Worm (Caenorhabditis elegans) whole organism, L2 larva: ENCODE results near the gene pmp-1.
A peak's percentile ranks its signal among the peaks of the same experiment; 100 is the strongest.

Source experiments
- C34F6.9 ChIP-seq: fragments of 150-350 bp; optimal IDR thresholded peaks from 2 replicates; lab custom pipeline; 2014; ENCODE audit warnings: missing biosample characterization, missing genetic modification characterization
- F13H6.1 ChIP-seq: sonication (generic microtip); optimal IDR thresholded peaks from 2 replicates; lab custom pipeline; 2016; ENCODE audit warnings: missing genetic modification characterization, missing compliant biosample characterization
- R02D3.7 ChIP-seq: fragments of 150-350 bp; optimal IDR thresholded peaks from 2 replicates; lab custom pipeline; 2014; ENCODE audit warnings: missing biosample characterization, missing genetic modification characterization
- Y55F3AM.14 ChIP-seq: fragments of 200-800 bp; sonication (Bioruptor generic); optimal IDR thresholded peaks from 2 replicates; lab custom pipeline; 2018; ENCODE audit warnings: mild to moderate bottlenecking, missing genetic modification characterization, missing compliant biosample characterization
- ZK546.5 ChIP-seq: sonication (generic microtip); optimal IDR thresholded peaks from 2 replicates; lab custom pipeline; 2017; ENCODE audit warnings: missing biosample characterization, missing genetic modification characterization
- alr-1 ChIP-seq: fragments of 150-350 bp; optimal IDR thresholded peaks from 2 replicates; lab custom pipeline; 2014; ENCODE audit warnings: missing biosample characterization, missing genetic modification characterization
- ama-1 ChIP-seq: fragments of 150-350 bp; optimal IDR thresholded peaks from 2 replicates; lab custom pipeline; 2018; ENCODE audit warnings: inconsistent platforms
- blmp-1 ChIP-seq: sonication (generic microtip); optimal IDR thresholded peaks from 2 replicates; lab custom pipeline; 2017; ENCODE audit warnings: missing genetic modification characterization, mild to moderate bottlenecking, missing compliant biosample characterization, antibody characterized with exemption, moderate library complexity; ENCODE audit not compliant: insufficient read depth
- crh-2 ChIP-seq: sonication (generic microtip); optimal IDR thresholded peaks from 2 replicates; lab custom pipeline; 2017; ENCODE audit warnings: missing biosample characterization, missing genetic modification characterization
- egl-27 ChIP-seq: sonication (generic microtip); optimal IDR thresholded peaks from 3 replicates; lab custom pipeline; 2017; ENCODE audit warnings: missing biosample characterization, missing genetic modification reagents, missing genetic modification characterization
- fos-1 ChIP-seq: fragments of 150-350 bp; optimal IDR thresholded peaks from 2 replicates; lab custom pipeline; 2014; ENCODE audit warnings: missing biosample characterization, missing genetic modification characterization
- gmeb-1 ChIP-seq: fragments of 150-350 bp; optimal IDR thresholded peaks from 2 replicates; lab custom pipeline; 2014; ENCODE audit warnings: missing biosample characterization, missing genetic modification characterization
- lin-11 ChIP-seq: fragments of 150-350 bp; sonication (generic microtip); optimal IDR thresholded peaks from 2 replicates; lab custom pipeline; 2014; ENCODE audit warnings: missing biosample characterization, missing genetic modification characterization, inconsistent platforms, mixed read lengths
- lin-13 ChIP-seq: fragments of 150-350 bp; optimal IDR thresholded peaks from 2 replicates; lab custom pipeline; 2014; ENCODE audit warnings: missing biosample characterization, missing genetic modification reagents, missing genetic modification characterization
- lin-39 ChIP-seq: fragments of 150-350 bp; optimal IDR thresholded peaks from 2 replicates; lab custom pipeline; 2014; ENCODE audit warnings: missing biosample characterization, missing genetic modification reagents, missing genetic modification characterization
- lsy-2 ChIP-seq, 2 experiments: fragments of 150-350 bp in 1 of 2; sonication (generic microtip) in 1 of 2; optimal IDR thresholded peaks; 2 replicates each; lab custom pipeline; 2014 to 2017; ENCODE audit warnings: missing biosample characterization in 2 of 2, missing genetic modification characterization in 2 of 2
- mab-5 ChIP-seq: fragments of 150-350 bp; optimal IDR thresholded peaks from 2 replicates; lab custom pipeline; 2014; ENCODE audit warnings: missing biosample characterization, missing genetic modification characterization
- mbf-1 ChIP-seq: sonication (generic microtip); optimal IDR thresholded peaks from 2 replicates; lab custom pipeline; 2017; ENCODE audit warnings: missing biosample characterization, missing genetic modification characterization
- mdl-1 ChIP-seq, 2 experiments: fragments of 150-350 bp in 1 of 2; sonication (generic microtip) in 1 of 2; optimal IDR thresholded peaks; 2 replicates each; lab custom pipeline; 2017; ENCODE audit warnings: missing biosample characterization in 2 of 2, missing genetic modification characterization in 2 of 2
- nhr-10 ChIP-seq: sonication (generic microtip); optimal IDR thresholded peaks from 2 replicates; lab custom pipeline; 2017; ENCODE audit warnings: missing biosample characterization, missing genetic modification characterization
- nhr-11 ChIP-seq: fragments of 150-350 bp; optimal IDR thresholded peaks from 2 replicates; lab custom pipeline; 2014; ENCODE audit warnings: missing biosample characterization, missing genetic modification characterization
- nhr-129 ChIP-seq: fragments of 150-350 bp; optimal IDR thresholded peaks from 2 replicates; lab custom pipeline; 2014; ENCODE audit warnings: missing biosample characterization, missing genetic modification characterization
- nhr-21 ChIP-seq: fragments of 150-350 bp; optimal IDR thresholded peaks from 2 replicates; lab custom pipeline; 2014; ENCODE audit warnings: missing biosample characterization, missing genetic modification characterization
- nhr-23 ChIP-seq: fragments of 150-350 bp; optimal IDR thresholded peaks from 2 replicates; lab custom pipeline; 2014; ENCODE audit warnings: missing biosample characterization, missing genetic modification reagents, missing genetic modification characterization
- nhr-25 ChIP-seq: fragments of 150-350 bp; sonication (generic microtip); optimal IDR thresholded peaks from 3 replicates; lab custom pipeline; 2014; ENCODE audit warnings: missing biosample characterization, missing genetic modification characterization
- nhr-6 ChIP-seq: fragments of 150-350 bp; optimal IDR thresholded peaks from 2 replicates; lab custom pipeline; 2014; ENCODE audit warnings: missing biosample characterization, missing genetic modification characterization
- nhr-77 ChIP-seq: fragments of 150-350 bp; optimal IDR thresholded peaks from 2 replicates; lab custom pipeline; 2014; ENCODE audit warnings: missing biosample characterization, missing genetic modification characterization
- peb-1 ChIP-seq: fragments of 150-350 bp; optimal IDR thresholded peaks from 2 replicates; lab custom pipeline; 2014; ENCODE audit warnings: missing biosample characterization, missing genetic modification characterization
- sem-4 ChIP-seq: fragments of 150-350 bp; optimal IDR thresholded peaks from 2 replicates; lab custom pipeline; 2014; ENCODE audit warnings: missing biosample characterization, missing genetic modification reagents, missing genetic modification characterization
- skn-1 ChIP-seq: sonication (generic microtip); optimal IDR thresholded peaks from 2 replicates; lab custom pipeline; 2017; ENCODE audit warnings: missing biosample characterization, missing genetic modification characterization
- sma-3 ChIP-seq: sonication (generic microtip); optimal IDR thresholded peaks from 2 replicates; lab custom pipeline; 2016; ENCODE audit warnings: missing genetic modification reagents, missing genetic modification characterization, missing compliant biosample characterization
- sma-9 ChIP-seq, 2 experiments: fragments of 150-350 bp in 1 of 2; sonication (generic microtip) in 1 of 2; optimal IDR thresholded peaks; 2 replicates each; lab custom pipeline; 2014 to 2016; ENCODE audit warnings: missing genetic modification characterization in 2 of 2, mild to moderate bottlenecking in 1 of 2, missing biosample characterization in 1 of 2, missing compliant biosample characterization in 1 of 2, missing genetic modification reagents in 1 of 2, moderate library complexity in 1 of 2
- snpc-4 ChIP-seq: fragments of 150-350 bp; optimal IDR thresholded peaks from 2 replicates; lab custom pipeline; 2014; ENCODE audit warnings: missing biosample characterization, missing genetic modification characterization
- unc-62 ChIP-seq: fragments of 150-350 bp; optimal IDR thresholded peaks from 2 replicates; lab custom pipeline; 2014; ENCODE audit warnings: missing biosample characterization, missing genetic modification reagents, missing genetic modification characterization
- zag-1 ChIP-seq: fragments of 150-350 bp; optimal IDR thresholded peaks from 2 replicates; lab custom pipeline; 2014; ENCODE audit warnings: missing biosample characterization, missing genetic modification characterization
- ztf-1 ChIP-seq: fragments of 200-800 bp; sonication (Bioruptor generic); conservative IDR thresholded peaks from 2 replicates; pipeline ENCODE4 v1.3.6; 2022; ENCODE audit warnings: missing genetic modification characterization, missing compliant biosample characterization
- ztf-11 ChIP-seq: sonication (generic microtip); optimal IDR thresholded peaks from 2 replicates; lab custom pipeline; 2017; ENCODE audit warnings: missing biosample characterization, missing genetic modification characterization
- ztf-4 ChIP-seq: fragments of 150-350 bp; optimal IDR thresholded peaks from 2 replicates; lab custom pipeline; 2014; ENCODE audit warnings: missing biosample characterization, missing genetic modification characterization

The pmp-1 gene

ce11 chrII:6853059-6853466 is 30.5 kb downstream of the pmp-1 start (continued):
- peak; percentile 26 for TF ChIP-seq zag-1 (tag; lab: Kevin White, UChicago)
- peak; percentile 76 for TF ChIP-seq sma-9 (GFP tag; optimal IDR thresholded peaks at IDR 0.05; lab: Kevin White, UChicago)
- TF ChIP-seq sma-9 (tag; optimal IDR thresholded peaks at IDR 0.05; lab: Kevin White, UChicago), result no peak
- peak; percentile 50 for TF ChIP-seq nhr-25 (tag; lab: Kevin White, UChicago)
- TF ChIP-seq snpc-4, result no peak
- TF ChIP-seq mab-5 (tag; lab: Kevin White, UChicago), result no peak
- no peak for TF ChIP-seq nhr-10 (tag; lab: Kevin White, UChicago)

ce11 chrII:6851938-6852337 is 31.6 kb downstream of the pmp-1 start, which contains the start of gene C04A2.15:
TSS of gene C04A2.15 (plus strand) at chrII:6852236.
- no peak for TF ChIP-seq mdl-1 (tag; optimal IDR thresholded peaks at IDR 0.05; lab: Kevin White, UChicago)
- no peak for TF ChIP-seq nhr-11 (tag; lab: Kevin White, UChicago)
- TF ChIP-seq lin-13 (GFP tag; lab: Kevin White, UChicago), result no peak
- TF ChIP-seq nhr-10 (tag; lab: Kevin White, UChicago), result no peak
- TF ChIP-seq F13H6.1, result peak; percentile 42

DNA sequence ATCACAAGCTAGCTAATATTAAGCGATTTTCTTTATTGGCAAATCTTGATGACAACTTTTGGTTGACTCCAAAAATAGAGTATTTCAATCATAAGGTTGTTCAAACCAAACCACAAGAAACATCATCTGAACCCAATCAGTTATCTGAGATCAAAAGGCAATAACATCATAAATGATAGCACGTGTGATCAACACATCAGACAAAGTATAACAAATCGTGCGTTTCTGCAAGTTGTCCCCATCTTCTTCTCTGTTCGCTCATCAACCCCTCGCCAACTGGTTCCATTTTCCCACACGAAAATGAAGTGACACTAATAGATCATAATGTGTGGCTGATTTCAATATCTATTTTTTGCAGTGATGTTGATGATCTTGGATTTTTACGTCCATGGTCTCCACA is 34.2 kb downstream of the pmp-1 start:
- TF ChIP-seq ama-1 (lab: Kevin White, UChicago), result peak; percentile 65
- peak; percentile 56 for TF ChIP-seq nhr-6 (tag; lab: Kevin White, UChicago)
- TF ChIP-seq mbf-1 (tag; lab: Kevin White, UChicago), result no peak
- no peak for TF ChIP-seq ZK546.5 (tag; lab: Kevin White, UChicago)
- no peak for TF ChIP-seq ztf-1 (GFP tag; lab: Robert Waterston, UW)
- no peak for TF ChIP-seq ztf-11 (tag; lab: Kevin White, UChicago)
- TF ChIP-seq ztf-4 (tag; lab: Kevin White, UChicago), result peak; percentile 16
- TF ChIP-seq lsy-2 (tag; optimal IDR thresholded peaks at IDR 0.05; lab: Kevin White, UChicago), result peak in 1 of 2 experiments; percentile 63
- peak; percentile 89 for TF ChIP-seq Y55F3AM.14
- no peak for TF ChIP-seq mab-5 (tag; lab: Kevin White, UChicago)
- peak; percentile 59 to 81 for TF ChIP-seq mdl-1 (tag; optimal IDR thresholded peaks at IDR 0.05; lab: Kevin White, UChicago)
- TF ChIP-seq fos-1, result peak; percentile 43
- peak; percentile 97 for TF ChIP-seq egl-27 (tag; lab: Kevin White, UChicago)
- TF ChIP-seq zag-1 (tag; lab: Kevin White, UChicago), result no peak
- TF ChIP-seq nhr-21 (tag; lab: Kevin White, UChicago), result peak; percentile 91
- TF ChIP-seq sma-9 (GFP tag; optimal IDR thresholded peaks at IDR 0.05; lab: Kevin White, UChicago), result peak; percentile 97
- TF ChIP-seq sma-9 (tag; optimal IDR thresholded peaks at IDR 0.05; lab: Kevin White, UChicago), result no peak
- peak; percentile 29 for TF ChIP-seq C34F6.9
- TF ChIP-seq gmeb-1 (tag; lab: Kevin White, UChicago), result peak; percentile 30
- no peak for TF ChIP-seq R02D3.7 (tag; lab: Kevin White, UChicago)
- TF ChIP-seq nhr-23 (tag; lab: Kevin White, UChicago), result no peak
- TF ChIP-seq crh-2 (tag; lab: Kevin White, UChicago), result peak; percentile 61
- TF ChIP-seq nhr-129, result peak; percentile 87
- no peak for TF ChIP-seq alr-1
- TF ChIP-seq nhr-11 (tag; lab: Kevin White, UChicago), result no peak
- no peak for TF ChIP-seq lin-13 (GFP tag; lab: Kevin White, UChicago)
- no peak for TF ChIP-seq lin-39 (tag; lab: Kevin White, UChicago)
- TF ChIP-seq sma-3 (GFP tag; lab: Kevin White, UChicago), result peak; percentile 82
- TF ChIP-seq blmp-1 (tag; lab: Kevin White, UChicago), result peak; percentile 90
- no peak for TF ChIP-seq sem-4
- no peak for TF ChIP-seq lin-11
- no peak for TF ChIP-seq F13H6.1
- peak; percentile 90 for TF ChIP-seq nhr-25 (tag; lab: Kevin White, UChicago)
- no peak for TF ChIP-seq nhr-10 (tag; lab: Kevin White, UChicago)

- TF ChIP-seq mdl-1 (tag; optimal IDR thresholded peaks at IDR 0.05; lab: Kevin White, UChicago) (peak in 1 of 2 experiments; percentile 18), skn-1 (tag; lab: Kevin White, UChicago) (no peak), unc-62 (GFP tag; lab: Kevin White, UChicago) (peak; percentile 55), sma-3 (GFP tag; lab: Kevin White, UChicago) (peak; percentile 83), nhr-11 (tag; lab: Kevin White, UChicago) (no peak), C34F6.9 (peak; percentile 35), ztf-11 (tag; lab: Kevin White, UChicago) (no peak), mbf-1 (tag; lab: Kevin White, UChicago) (no peak), ama-1 (lab: Kevin White, UChicago) (peak; percentile 47), crh-2 (tag; lab: Kevin White, UChicago) (peak; percentile 83), Y55F3AM.14 (peak; percentile 18), peb-1 (tag; lab: Kevin White, UChicago) (no peak), lin-39 (tag; lab: Kevin White, UChicago) (no peak), lin-13 (GFP tag; lab: Kevin White, UChicago) (peak; percentile 20), sem-4 (peak; percentile 60), nhr-129 (peak; percentile 53), nhr-25 (tag; lab: Kevin White, UChicago) (peak; percentile 89), lin-11 (no peak), nhr-10 (tag; lab: Kevin White, UChicago) (peak; percentile 43), egl-27 (tag; lab: Kevin White, UChicago) (peak; percentile 82), lsy-2 (tag; optimal IDR thresholded peaks at IDR 0.05; lab: Kevin White, UChicago) (peak in 1 of 2 experiments; percentile 58), ztf-4 (tag; lab: Kevin White, UChicago) (peak; percentile 28), nhr-77 (tag; lab: Kevin White, UChicago) (peak; percentile 51), sma-9 (GFP tag; optimal IDR thresholded peaks at IDR 0.05; lab: Kevin White, UChicago) (peak; percentile 68), sma-9 (tag; optimal IDR thresholded peaks at IDR 0.05; lab: Kevin White, UChicago) (no peak), nhr-21 (tag; lab: Kevin White, UChicago) (peak; percentile 79), blmp-1 (tag; lab: Kevin White, UChicago) (peak; percentile 98), fos-1 (peak; percentile 67)
These were observed 35.6 kb downstream of the pmp-1 start, which contains the start of gene tbc-6 for ce11 chrII:6847917-6848379. TSS of gene tbc-6 (plus strand) at chrII:6848124.
